Worm (Caenorhabditis elegans) whole organism, L1 larva: Measurements from ENCODE around the gene F40F9.3.

Source experiments
- C16A3.4 ChIP-seq: fragments of 150-350 bp; optimal IDR thresholded peaks from 2 replicates; lab custom pipeline; 2014; ENCODE audit warnings: missing biosample characterization, missing genetic modification characterization
- C34B4.2 ChIP-seq: sonication (generic microtip); optimal IDR thresholded peaks from 2 replicates; lab custom pipeline; 2017; ENCODE audit warnings: mild to moderate bottlenecking, missing genetic modification characterization, missing compliant biosample characterization
- F16B12.6 ChIP-seq: fragments of 150-350 bp; optimal IDR thresholded peaks from 2 replicates; lab custom pipeline; 2014; ENCODE audit warnings: missing biosample characterization, missing genetic modification characterization
- aha-1 ChIP-seq: fragments of 150-350 bp; optimal IDR thresholded peaks from 2 replicates; lab custom pipeline; 2014; ENCODE audit warnings: missing biosample characterization, missing genetic modification characterization
- alr-1 ChIP-seq: fragments of 200-800 bp; sonication (Bioruptor generic); optimal IDR thresholded peaks from 2 replicates; lab custom pipeline; 2018; ENCODE audit warnings: borderline replicate concordance, mild to moderate bottlenecking, missing genetic modification characterization, missing compliant biosample characterization
- blmp-1 ChIP-seq: fragments of 150-350 bp; optimal IDR thresholded peaks from 2 replicates; lab custom pipeline; 2014; ENCODE audit warnings: missing biosample characterization, missing genetic modification characterization
- ceh-82 ChIP-seq, 3 experiments: fragments of 150-350 bp in 1 of 3; sonication (generic microtip) in 2 of 3; optimal IDR thresholded peaks; 2 replicates each; lab custom pipeline; 2014 to 2017; ENCODE audit warnings: missing biosample characterization in 3 of 3, missing genetic modification characterization in 3 of 3
- ceh-88 ChIP-seq: fragments of 200-800 bp; sonication (Bioruptor generic); IDR thresholded peaks from 2 replicates; pipeline ENCODE4 v1.3.6; 2022; ENCODE audit warnings: missing genetic modification characterization, missing compliant biosample characterization
- dpl-1 ChIP-seq, 3 experiments: fragments of 150-350 bp in 2 of 3; sonication (generic microtip) in 1 of 3; optimal IDR thresholded peaks; 2 replicates each; lab custom pipeline; 2014 to 2017; ENCODE audit warnings: missing biosample characterization in 3 of 3, missing genetic modification characterization in 3 of 3, missing genetic modification reagents in 3 of 3
- efl-1 ChIP-seq, 4 experiments: fragments of 150-350 bp; optimal IDR thresholded peaks in 3 of 4; peaks in 1 of 4; 1 replicate in 1 of 4; 2 replicates in 3 of 4; lab custom pipeline; 2014; ENCODE audit warnings: missing biosample characterization in 2 of 4, missing genetic modification characterization in 2 of 4, missing genetic modification reagents in 2 of 4
- egl-13 ChIP-seq: sonication (generic microtip); optimal IDR thresholded peaks from 2 replicates; lab custom pipeline; 2016; ENCODE audit warnings: missing genotype, missing genetic modification reagents, missing genetic modification characterization, missing compliant biosample characterization
- elt-2 ChIP-seq: sonication (generic microtip); optimal IDR thresholded peaks from 2 replicates; lab custom pipeline; 2016; ENCODE audit warnings: missing genetic modification characterization, mild to moderate bottlenecking, inconsistent platforms, missing compliant biosample characterization, missing genetic modification reagents
- elt-3 ChIP-seq, 6 experiments: fragments of 150-350 bp in 1 of 6; sonication (generic microtip); optimal IDR thresholded peaks; 2 replicates each; lab custom pipeline; 2017 to 2018; ENCODE audit warnings: missing biosample characterization in 6 of 6, missing genetic modification characterization in 6 of 6, inconsistent platforms in 1 of 6
- ets-5 ChIP-seq: fragments of 200-800 bp; sonication (Bioruptor generic); IDR thresholded peaks from 2 replicates; pipeline ENCODE4 v1.3.6; 2022; ENCODE audit warnings: missing genetic modification characterization, missing compliant biosample characterization
- fos-1 ChIP-seq: fragments of 150-350 bp; optimal IDR thresholded peaks from 2 replicates; lab custom pipeline; 2014; ENCODE audit warnings: missing biosample characterization, missing genetic modification characterization
- hlh-4 ChIP-seq: sonication (generic microtip); optimal IDR thresholded peaks from 2 replicates; lab custom pipeline; 2016; ENCODE audit warnings: mild to moderate bottlenecking, missing genetic modification characterization, missing compliant biosample characterization
- irx-1 ChIP-seq: sonication (generic microtip); optimal IDR thresholded peaks from 2 replicates; lab custom pipeline; 2016; ENCODE audit warnings: missing genetic modification characterization, missing compliant biosample characterization
- jun-1 ChIP-seq: fragments of 150-350 bp; optimal IDR thresholded peaks from 2 replicates; lab custom pipeline; 2014; ENCODE audit warnings: missing biosample characterization, missing genetic modification reagents, missing genetic modification characterization
- lin-14 ChIP-seq: fragments of 200-800 bp; sonication (Bioruptor generic); optimal IDR thresholded peaks from 2 replicates; lab custom pipeline; 2018; ENCODE audit warnings: mild to moderate bottlenecking, missing genetic modification characterization, moderate library complexity, missing compliant biosample characterization
- lin-35 ChIP-seq, 2 experiments: fragments of 150-350 bp; optimal IDR thresholded peaks; 2 replicates each; lab custom pipeline; 2014; ENCODE audit warnings: missing biosample characterization in 2 of 2, missing genetic modification characterization in 2 of 2, missing genetic modification reagents in 2 of 2
- lsy-2 ChIP-seq, 2 experiments: fragments of 150-350 bp; optimal IDR thresholded peaks; 2 replicates each; lab custom pipeline; 2014; ENCODE audit warnings: missing biosample characterization in 2 of 2, missing genetic modification characterization in 2 of 2
- mep-1 ChIP-seq: fragments of 150-350 bp; optimal IDR thresholded peaks from 2 replicates; lab custom pipeline; 2014; ENCODE audit warnings: missing biosample characterization, missing genetic modification characterization
- nhr-12 ChIP-seq: sonication (generic microtip); optimal IDR thresholded peaks from 2 replicates; lab custom pipeline; 2017; ENCODE audit warnings: missing biosample characterization, missing genetic modification characterization
- nhr-20 ChIP-seq: sonication (generic microtip); optimal IDR thresholded peaks from 2 replicates; lab custom pipeline; 2016; ENCODE audit warnings: mild to moderate bottlenecking, missing genetic modification characterization, missing compliant biosample characterization
- nhr-47 ChIP-seq: sonication (generic microtip); optimal IDR thresholded peaks from 2 replicates; lab custom pipeline; 2016; ENCODE audit warnings: mild to moderate bottlenecking, missing genetic modification characterization, moderate library complexity, missing compliant biosample characterization
- nhr-71 ChIP-seq: sonication (generic microtip); optimal IDR thresholded peaks from 2 replicates; lab custom pipeline; 2016; ENCODE audit warnings: mild to moderate bottlenecking, missing genetic modification characterization, moderate library complexity, missing compliant biosample characterization
- nhr-77 ChIP-seq: fragments of 150-350 bp; optimal IDR thresholded peaks from 2 replicates; lab custom pipeline; 2014; ENCODE audit warnings: missing biosample characterization, missing genetic modification characterization
- pag-3 ChIP-seq: sonication (generic microtip); optimal IDR thresholded peaks from 2 replicates; lab custom pipeline; 2017; ENCODE audit warnings: missing genetic modification characterization, mild to moderate bottlenecking, missing compliant biosample characterization, antibody characterized with exemption, borderline replicate concordance; ENCODE audit not compliant: insufficient read depth
- rnt-1 ChIP-seq: sonication (generic microtip); optimal IDR thresholded peaks from 2 replicates; lab custom pipeline; 2016; ENCODE audit warnings: mild to moderate bottlenecking, missing genetic modification characterization, moderate library complexity, missing compliant biosample characterization
- skn-1 ChIP-seq: fragments of 150-350 bp; optimal IDR thresholded peaks from 2 replicates; lab custom pipeline; 2014; ENCODE audit warnings: missing biosample characterization, missing genetic modification characterization
- snu-23 ChIP-seq: sonication (generic microtip); optimal IDR thresholded peaks from 2 replicates; lab custom pipeline; 2016; ENCODE audit warnings: missing genetic modification characterization, missing compliant biosample characterization
- swsn-7 ChIP-seq: sonication (generic microtip); optimal IDR thresholded peaks from 2 replicates; lab custom pipeline; 2016; ENCODE audit warnings: missing genetic modification characterization, missing compliant biosample characterization
- tbx-2 ChIP-seq: sonication (generic microtip); optimal IDR thresholded peaks from 2 replicates; lab custom pipeline; 2016; ENCODE audit warnings: missing genetic modification characterization, missing compliant biosample characterization
- unc-130 ChIP-seq: fragments of 150-350 bp; optimal IDR thresholded peaks from 2 replicates; lab custom pipeline; 2017; ENCODE audit warnings: missing biosample characterization, missing genetic modification characterization, inconsistent platforms
- unc-30 ChIP-seq: sonication (generic microtip); optimal IDR thresholded peaks from 2 replicates; lab custom pipeline; 2017; ENCODE audit warnings: missing biosample characterization, missing genetic modification characterization
- unc-62 ChIP-seq: fragments of 150-350 bp; optimal IDR thresholded peaks from 2 replicates; lab custom pipeline; 2014; ENCODE audit warnings: missing biosample characterization, missing genetic modification reagents, missing genetic modification characterization
- unc-86 ChIP-seq: sonication (generic microtip); optimal IDR thresholded peaks from 2 replicates; lab custom pipeline; 2016; ENCODE audit warnings: missing genetic modification characterization, missing compliant biosample characterization
- xbp-1 ChIP-seq: sonication (generic microtip); optimal IDR thresholded peaks from 2 replicates; lab custom pipeline; 2016; ENCODE audit warnings: missing genetic modification characterization, missing compliant biosample characterization
- zip-4 ChIP-seq: fragments of 200-800 bp; sonication (Bioruptor generic); optimal IDR thresholded peaks from 2 replicates; lab custom pipeline; 2018; ENCODE audit warnings: mild to moderate bottlenecking, missing genetic modification characterization, moderate library complexity, missing compliant biosample characterization
- ztf-4 ChIP-seq: fragments of 150-350 bp; optimal IDR thresholded peaks from 2 replicates; lab custom pipeline; 2014; ENCODE audit warnings: missing biosample characterization, missing genetic modification characterization

The F40F9.3 gene

ce11 chrV:9690728-9691127 is 24.3 kb upstream of the F40F9.3 start (continued):
- TF ChIP-seq skn-1 (peak; percentile 72), jun-1 (no peak), nhr-71 (no peak), unc-130 (tag; lab: Kevin White, UChicago) (peak; percentile 37), C16A3.4 (peak; percentile 52), elt-2 (no peak), ztf-4 (tag; lab: Kevin White, UChicago) (no peak), unc-86 (tag; lab: Kevin White, UChicago) (no peak), xbp-1 (tag; lab: Kevin White, UChicago) (peak; percentile 39), rnt-1 (tag; lab: Kevin White, UChicago) (peak; percentile 35), mep-1 (tag; lab: Kevin White, UChicago) (peak; percentile 64)

ce11 chrV:9692109-9692581 is 22.9 kb upstream of the F40F9.3 start, which contains the start of gene ztf-9:
ztf-9 (minus strand) TSS chrV:9692159.
- TF ChIP-seq lin-35 (GFP tag; optimal IDR thresholded peaks at IDR 0.05; lab: Kevin White, UChicago) (peak; percentile 16 to 47), dpl-1 (GFP tag; optimal IDR thresholded peaks at IDR 0.05; lab: Kevin White, UChicago) (peak in 2 of 3 experiments; percentile 5 to 33), ztf-4 (tag; lab: Kevin White, UChicago) (no peak), irx-1 (tag; lab: Kevin White, UChicago) (peak; percentile 16), alr-1 (tag; lab: Kevin White, UChicago) (no peak), ceh-82 (tag; optimal IDR thresholded peaks at IDR 0.05; lab: Kevin White, UChicago) (peak in 1 of 3 experiments; percentile 49), ets-5 (GFP tag; lab: Robert Waterston, UW) (no peak), efl-1 (optimal IDR thresholded peaks at IDR 0.05; lab: Kevin White, UChicago) (peak; percentile 30), efl-1 (GFP tag; optimal IDR thresholded peaks at IDR 0.05 in 1 of 2; lab: Kevin White, UChicago) (peak in 1 of 2 experiments; percentile 83), ceh-88 (GFP tag; lab: Robert Waterston, UW) (no peak), tbx-2 (tag; lab: Kevin White, UChicago) (peak; percentile 43), lin-14 (GFP tag; lab: Kevin White, UChicago) (peak; percentile 87), elt-3 (tag; optimal IDR thresholded peaks at IDR 0.05; lab: Kevin White, UChicago) (peak in 2 of 6 experiments; percentile 32 to 35), unc-30 (tag; lab: Kevin White, UChicago) (no peak), mep-1 (tag; lab: Kevin White, UChicago) (peak; percentile 78), nhr-71 (peak; percentile 40), swsn-7 (tag; lab: Kevin White, UChicago) (peak; percentile 22), nhr-77 (tag; lab: Kevin White, UChicago) (peak; percentile 39), C16A3.4 (peak; percentile 40), nhr-20 (tag; lab: Kevin White, UChicago) (peak; percentile 17), unc-62 (GFP tag; lab: Kevin White, UChicago) (no peak), snu-23 (GFP tag; lab: Kevin White, UChicago) (peak; percentile 59), elt-2 (peak; percentile 30), nhr-47 (tag; lab: Kevin White, UChicago) (peak; percentile 38), lsy-2 (tag; optimal IDR thresholded peaks at IDR 0.05; lab: Kevin White, UChicago) (peak in 1 of 2 experiments; percentile 76), skn-1 (no peak), xbp-1 (tag; lab: Kevin White, UChicago) (peak; percentile 11), jun-1 (peak; percentile 6), nhr-12 (tag; lab: Kevin White, UChicago) (no peak), blmp-1 (peak; percentile 99), rnt-1 (tag; lab: Kevin White, UChicago) (peak; percentile 50), fos-1 (tag; lab: Kevin White, UChicago) (peak; percentile 13), F16B12.6 (tag; lab: Kevin White, UChicago) (peak; percentile 58)

- TF ChIP-seq elt-2 = no peak
- TF ChIP-seq zip-4 (GFP tag; lab: Kevin White, UChicago) = no peak
- TF ChIP-seq alr-1 (tag; lab: Kevin White, UChicago) = no peak
- TF ChIP-seq aha-1 (tag; lab: Kevin White, UChicago) = no peak
- no peak for TF ChIP-seq C34B4.2 (tag; lab: Kevin White, UChicago)
- TF ChIP-seq hlh-4 (tag; lab: Kevin White, UChicago) = no peak
- TF ChIP-seq pag-3 = no peak
- no peak for TF ChIP-seq dpl-1 (GFP tag; optimal IDR thresholded peaks at IDR 0.05; lab: Kevin White, UChicago)
- no peak for TF ChIP-seq ceh-82 (tag; optimal IDR thresholded peaks at IDR 0.05; lab: Kevin White, UChicago)
- no peak for TF ChIP-seq egl-13 (tag; lab: Kevin White, UChicago)
These were observed 22.3 kb upstream of the F40F9.3 start, which contains the start of gene ZK287.7 for ce11 chrV:9692649-9693112. ZK287.7 (plus strand) TSS chrV:9693062.
